Worm (Caenorhabditis elegans): ENCODE measurements around the gene R57.2.

DNA sequence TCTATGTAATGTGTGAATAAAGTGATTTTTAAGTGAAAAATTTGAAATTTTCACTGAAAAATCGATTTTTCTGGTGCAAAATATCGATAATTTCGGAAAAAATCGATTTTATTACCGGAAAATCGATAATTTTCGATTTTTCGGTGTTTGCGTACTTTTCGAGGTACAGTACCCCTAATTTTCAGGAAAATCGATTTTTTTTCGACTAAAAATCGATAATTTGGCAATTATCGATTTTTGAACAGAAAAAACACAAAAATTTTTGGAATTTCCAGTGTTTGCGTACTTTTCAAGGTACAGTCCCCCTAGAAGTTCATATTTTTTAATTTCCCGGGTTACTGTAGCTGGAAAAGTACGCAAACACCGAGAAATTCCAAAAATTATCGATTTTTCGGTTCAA, 25.5 kb upstream of the R57.2 start:
- no peak for TF ChIP-seq snpc-4 (GFP tag; optimal IDR thresholded peaks at IDR 0.05)
- no peak for TF ChIP-seq snpc-4 (tag; optimal IDR thresholded peaks at IDR 0.05)
- no peak for TF ChIP-seq aptf-2 (GFP tag; conservative IDR thresholded peaks at IDR 0.05)
- no peak for TF ChIP-seq tbx-9 (tag; optimal IDR thresholded peaks at IDR 0.05; ENCODE audit: borderline replicate concordance)
- no peak for TF ChIP-seq him-1 (tag; optimal IDR thresholded peaks at IDR 0.05)
- TF ChIP-seq nfya-1 (tag; optimal IDR thresholded peaks at IDR 0.05; ENCODE audit: borderline replicate concordance, insufficient read depth): no peak
- TF ChIP-seq xnd-1 (tag; optimal IDR thresholded peaks at IDR 0.05): no peak
- TF ChIP-seq egrh-3 (GFP tag; IDR thresholded peaks at IDR 0.05): no peak
- TF ChIP-seq dpl-1 (GFP tag; optimal IDR thresholded peaks at IDR 0.05): no peak
- TF ChIP-seq nhr-80 (tag; optimal IDR thresholded peaks at IDR 0.05): no peak
- no peak for TF ChIP-seq mes-4 (tag; optimal IDR thresholded peaks at IDR 0.05)
- TF ChIP-seq hrde-1 (tag; optimal IDR thresholded peaks at IDR 0.05; ENCODE audit: borderline replicate concordance): no peak
- no peak for TF ChIP-seq lin-26 (GFP tag; IDR thresholded peaks at IDR 0.05)
